Worm (Caenorhabditis elegans): Measurements from ENCODE around the gene B0024.15.

The B0024.15 gene

DNA sequence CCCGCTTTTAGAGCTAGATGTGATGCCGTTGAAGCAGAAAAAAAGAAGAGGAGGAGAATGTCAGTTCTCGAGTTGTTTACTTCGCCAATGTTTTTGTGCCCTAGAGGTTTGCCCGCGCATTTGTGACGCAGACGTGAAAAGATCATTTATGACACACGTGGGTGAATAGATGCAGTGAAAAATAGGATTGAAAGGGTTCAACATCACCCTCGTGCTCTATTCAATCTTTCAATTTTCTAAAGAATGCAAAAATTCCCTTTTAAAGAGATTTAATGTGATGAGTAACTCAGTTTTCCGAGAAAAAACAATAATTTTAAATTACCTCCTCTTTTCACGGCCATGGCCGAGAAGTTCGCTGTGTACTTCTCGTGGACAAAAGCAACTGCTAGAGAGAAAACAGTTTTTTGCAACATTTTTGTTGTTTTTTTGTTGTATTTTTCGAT is 43.4 kb upstream of the B0024.15 start:
- TF ChIP-seq ets-4 (tag; optimal IDR thresholded peaks at IDR 0.05) (no peak), unc-42 (tag; optimal IDR thresholded peaks at IDR 0.05) (peak; percentile 17), hlh-30 (tag; optimal IDR thresholded peaks at IDR 0.05; ENCODE audit: insufficient read depth) (peak; percentile 2), pha-4 (tag; optimal IDR thresholded peaks at IDR 0.05) (no peak), lin-11 (tag; optimal IDR thresholded peaks at IDR 0.05) (no peak), ceh-34 (tag; optimal IDR thresholded peaks at IDR 0.05) (no peak), fkh-6 (tag; optimal IDR thresholded peaks at IDR 0.05) (no peak), unc-55 (GFP tag; optimal IDR thresholded peaks at IDR 0.05) (no peak), che-1 (tag; optimal IDR thresholded peaks at IDR 0.05) (no peak), gmeb-2 (tag; optimal IDR thresholded peaks at IDR 0.05) (no peak), ref-2 (tag; optimal IDR thresholded peaks at IDR 0.05) (no peak), fkh-10 (GFP tag; optimal IDR thresholded peaks at IDR 0.05) (no peak), dmd-4 (tag; optimal IDR thresholded peaks at IDR 0.05; ENCODE audit: borderline replicate concordance) (no peak), elt-2 (tag; optimal IDR thresholded peaks at IDR 0.05) (no peak)

DNA sequence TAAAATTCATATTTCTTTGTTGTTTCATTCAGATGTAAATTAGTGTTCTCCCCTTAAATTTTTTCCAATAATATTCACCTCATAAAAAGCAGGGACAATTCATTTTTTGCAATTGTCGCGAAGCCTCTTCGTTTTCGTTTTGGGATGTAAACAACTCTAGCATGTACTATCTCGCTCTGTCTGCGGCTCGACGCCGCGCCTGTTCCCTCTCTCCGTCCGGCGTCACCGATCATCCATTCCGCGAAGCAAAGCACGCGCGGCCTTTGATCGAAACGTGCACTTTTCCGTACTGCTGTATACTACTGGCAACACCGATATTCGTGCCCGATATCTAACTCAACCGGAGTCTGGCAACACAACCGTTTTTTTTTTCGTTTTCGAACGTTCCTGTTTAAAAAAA is 42.9 kb upstream of the B0024.15 start:
- TF ChIP-seq dve-1 (tag; optimal IDR thresholded peaks at IDR 0.05) (no peak), gmeb-2 (tag; optimal IDR thresholded peaks at IDR 0.05) (no peak), C38D4.7 (GFP tag; optimal IDR thresholded peaks at IDR 0.05) (no peak), sdc-2 (tag; optimal IDR thresholded peaks at IDR 0.05) (no peak), F13H6.1 (tag; optimal IDR thresholded peaks at IDR 0.05) (no peak), lim-6 (tag; optimal IDR thresholded peaks at IDR 0.05) (no peak), pax-1 (tag; optimal IDR thresholded peaks at IDR 0.05) (no peak), odd-2 (tag; optimal IDR thresholded peaks at IDR 0.05) (no peak), elt-4 (tag; optimal IDR thresholded peaks at IDR 0.05) (no peak), pros-1 (tag; optimal IDR thresholded peaks at IDR 0.05) (no peak), ceh-45 (GFP tag; IDR thresholded peaks at IDR 0.05) (no peak), T23F11.4 (GFP tag; optimal IDR thresholded peaks at IDR 0.05) (no peak)

DNA sequence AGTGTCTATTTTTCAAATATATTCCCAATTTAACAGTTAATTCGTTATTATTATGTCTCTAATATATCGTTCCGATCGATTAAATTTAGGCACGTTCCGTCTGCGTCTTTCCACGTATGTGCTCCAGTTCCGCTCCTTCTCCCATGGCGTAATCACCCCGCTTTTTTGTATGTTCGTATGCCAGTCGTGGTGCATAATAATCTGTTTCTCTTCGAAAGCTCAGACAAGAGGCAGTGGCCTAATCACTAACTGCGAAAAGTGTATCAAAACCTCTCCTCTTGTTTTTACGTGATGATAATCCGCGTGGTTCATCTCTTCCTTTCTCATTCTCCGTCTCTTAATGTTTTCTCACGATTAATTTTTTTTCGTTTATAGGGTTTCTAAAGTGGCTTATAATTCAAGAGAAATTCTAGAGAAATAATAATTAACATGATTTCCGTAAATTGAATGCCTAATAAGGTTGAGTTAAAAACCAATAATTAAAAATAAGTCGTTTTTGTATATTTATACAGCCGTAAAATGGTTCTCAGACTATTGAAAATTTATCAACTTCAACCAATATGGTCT is 42.1 kb upstream of the B0024.15 start:
- TF ChIP-seq ref-2 (tag; optimal IDR thresholded peaks at IDR 0.05) (no peak), ztf-16 (tag; optimal IDR thresholded peaks at IDR 0.05) (no peak), hlh-6 (tag; optimal IDR thresholded peaks at IDR 0.05) (no peak), unc-3 (GFP tag; conservative IDR thresholded peaks at IDR 0.05) (no peak), unc-3 (tag; optimal IDR thresholded peaks at IDR 0.05) (no peak)

DNA sequence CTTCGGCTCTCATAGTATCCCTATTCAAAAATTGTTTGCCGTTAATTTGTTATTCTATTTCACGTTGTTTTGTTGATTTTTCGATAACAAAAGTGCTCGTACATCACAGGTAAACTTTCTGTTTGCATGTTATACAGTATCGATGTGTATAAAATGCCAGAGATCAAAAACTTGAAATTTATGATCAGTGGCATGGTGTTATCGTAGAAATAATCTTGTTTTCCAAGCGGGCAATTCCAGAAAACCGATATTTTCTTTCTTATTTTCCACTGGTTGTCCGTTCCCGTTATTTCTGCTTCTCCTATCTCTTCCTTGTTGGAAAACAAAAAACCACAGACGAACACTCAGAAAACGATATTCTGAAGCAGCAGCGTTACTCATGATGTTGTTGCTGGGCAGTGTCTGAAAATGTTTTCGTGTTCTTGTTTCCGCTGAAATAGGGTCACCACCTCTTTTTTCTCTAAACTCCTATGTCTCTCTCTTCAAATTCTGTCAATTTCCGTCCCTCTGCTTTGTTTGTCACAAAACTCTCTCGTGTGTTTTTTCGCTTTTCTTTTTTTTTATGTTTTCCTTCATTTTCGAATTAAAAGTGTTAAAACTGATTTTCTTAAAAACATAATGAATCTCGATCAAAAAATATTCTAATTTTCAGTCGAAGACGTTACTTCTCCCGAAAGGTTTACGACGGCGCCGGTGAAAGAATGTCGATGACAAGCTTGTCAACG is 41.4 kb upstream of the B0024.15 start, which contains the start of gene akt-1:
Gene akt-1, plus strand, starts transcription at position 651 of the 725 bp plus-strand sequence.
- TF ChIP-seq T23F11.4 (GFP tag; optimal IDR thresholded peaks at IDR 0.05) (no peak), elt-2 (tag; optimal IDR thresholded peaks at IDR 0.05) (no peak), gmeb-2 (tag; optimal IDR thresholded peaks at IDR 0.05) (no peak), unc-42 (tag; optimal IDR thresholded peaks at IDR 0.05) (no peak), hlh-13 (GFP tag; optimal IDR thresholded peaks at IDR 0.05) (no peak), fkh-6 (tag; optimal IDR thresholded peaks at IDR 0.05) (no peak), ceh-30 (tag; optimal IDR thresholded peaks at IDR 0.05) (no peak), unc-55 (GFP tag; optimal IDR thresholded peaks at IDR 0.05) (no peak), ztf-16 (tag; optimal IDR thresholded peaks at IDR 0.05) (no peak), ttx-3 (tag; optimal IDR thresholded peaks at IDR 0.05) (no peak), ceh-45 (GFP tag; IDR thresholded peaks at IDR 0.05) (no peak), pros-1 (tag; optimal IDR thresholded peaks at IDR 0.05) (no peak)

DNA sequence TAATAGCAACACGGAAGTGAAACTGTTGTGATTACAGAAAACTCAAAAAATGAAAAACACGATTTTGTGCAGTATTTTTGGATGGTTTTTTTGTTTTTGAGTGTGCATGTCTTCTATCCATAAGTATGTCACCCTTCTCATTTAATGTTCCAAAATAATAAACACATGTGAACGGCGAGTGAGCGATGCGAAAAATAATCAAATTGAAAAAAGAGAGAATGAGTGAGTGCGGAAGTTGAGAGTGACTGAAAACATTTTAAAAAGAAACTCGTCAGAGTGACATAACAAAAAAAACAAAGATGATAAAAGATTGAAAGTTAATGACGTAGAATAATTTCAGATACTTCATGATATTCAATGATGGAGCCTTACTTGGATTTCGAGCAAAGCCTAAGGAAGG is 40.3 kb upstream of the B0024.15 start:
- TF ChIP-seq elt-4 (tag; optimal IDR thresholded peaks at IDR 0.05) (no peak), unc-55 (GFP tag; optimal IDR thresholded peaks at IDR 0.05) (no peak), nhr-11 (tag; optimal IDR thresholded peaks at IDR 0.05) (no peak), ceh-2 (tag; optimal IDR thresholded peaks at IDR 0.05) (no peak), ttx-3 (tag; optimal IDR thresholded peaks at IDR 0.05) (no peak), pax-1 (tag; optimal IDR thresholded peaks at IDR 0.05) (no peak), ceh-9 (tag; optimal IDR thresholded peaks at IDR 0.05) (no peak), ceh-18 (tag; optimal IDR thresholded peaks at IDR 0.05) (no peak), elt-2 (tag; optimal IDR thresholded peaks at IDR 0.05) (no peak), ceh-34 (tag; optimal IDR thresholded peaks at IDR 0.05) (no peak), ceh-31 (tag; optimal IDR thresholded peaks at IDR 0.05) (no peak), eyg-1 (tag; optimal IDR thresholded peaks at IDR 0.05) (no peak), fkh-10 (GFP tag; optimal IDR thresholded peaks at IDR 0.05) (no peak), ref-2 (tag; optimal IDR thresholded peaks at IDR 0.05) (no peak), rnt-1 (tag; optimal IDR thresholded peaks at IDR 0.05) (no peak), hlh-13 (GFP tag; optimal IDR thresholded peaks at IDR 0.05) (no peak), ceh-14 (tag; optimal IDR thresholded peaks at IDR 0.05) (no peak)

Measured in whole organism, late embryonic.